Fruit fly (Drosophila melanogaster): Measurements from ENCODE around the gene Rsf1.

Rsf1 gene

dm6 chr2L:10303786-10304185, 40.4 kb upstream of the Rsf1 start, which contains the start of gene nmd (continued):
- TF ChIP-seq pros (GFP tag; optimal IDR thresholded peaks at IDR 0.05) (no peak), YL-1 (GFP tag; optimal IDR thresholded peaks at IDR 0.05) (peak; percentile 64), CG42726 (GFP tag; IDR thresholded peaks at IDR 0.05; ENCODE audit: partially characterized antibody) (no peak), ci (GFP tag; IDR thresholded peaks at IDR 0.05) (no peak), Rfx (GFP tag; IDR thresholded peaks at IDR 0.05) (peak; percentile 57), Ravus (GFP tag; IDR thresholded peaks at IDR 0.05) (no peak), nerfin-2 (GFP tag; IDR thresholded peaks at IDR 0.05; ENCODE audit: partially characterized antibody) (no peak), corto (GFP tag; optimal IDR thresholded peaks at IDR 0.05) (no peak), CG31224 (GFP tag; IDR thresholded peaks at IDR 0.05) (no peak), crp (GFP tag; optimal IDR thresholded peaks at IDR 0.05) (no peak), CTCF (GFP tag; optimal IDR thresholded peaks at IDR 0.05) (no peak), chif (GFP tag; optimal IDR thresholded peaks at IDR 0.05) (peak in 1 of 2 experiments; percentile 3), CG6654 (GFP tag; optimal IDR thresholded peaks at IDR 0.05) (no peak), CG11696 (GFP tag; IDR thresholded peaks at IDR 0.05) (no peak), dpn (GFP tag; optimal IDR thresholded peaks at IDR 0.05) (peak in 1 of 2 experiments; percentile 12), NfI (GFP tag; optimal IDR thresholded peaks at IDR 0.05) (peak; percentile 20), CG4282 (GFP tag; optimal IDR thresholded peaks at IDR 0.05) (no peak), lbe (GFP tag; optimal IDR thresholded peaks at IDR 0.05) (no peak), bowl (GFP tag; IDR thresholded peaks at IDR 0.05) (no peak), amos (GFP tag; IDR thresholded peaks at IDR 0.05; ENCODE audit: partially characterized antibody) (no peak; the same call in 1 of the 2 replicates), nerfin-1 (tag; optimal IDR thresholded peaks at IDR 0.05) (no peak), crol (GFP tag; IDR thresholded peaks at IDR 0.05) (no peak), CG12299 (tag; optimal IDR thresholded peaks at IDR 0.05) (no peak), CG11695 (GFP tag; IDR thresholded peaks at IDR 0.05) (no peak), sima (GFP tag; optimal IDR thresholded peaks at IDR 0.05) (no peak), CG14667 (GFP tag; IDR thresholded peaks at IDR 0.05) (no peak), cas (GFP tag; IDR thresholded peaks at IDR 0.05) (no peak), CG9817 (tag; optimal IDR thresholded peaks at IDR 0.05) (peak; percentile 16), fru (optimal IDR thresholded peaks at IDR 0.05) (no peak), usp (GFP tag; optimal IDR thresholded peaks at IDR 0.05) (no peak), Oli (tag; optimal IDR thresholded peaks at IDR 0.05) (no peak), run (tag; optimal IDR thresholded peaks at IDR 0.05) (no peak), CG30020 (tag; optimal IDR thresholded peaks at IDR 0.05) (peak; percentile 90), prd (optimal IDR thresholded peaks at IDR 0.05) (no peak), prd (GFP tag; IDR thresholded peaks at IDR 0.05) (peak; percentile 4; the same call in 1 of the 3 replicates), Bteb2 (GFP tag; optimal IDR thresholded peaks at IDR 0.05) (no peak), Gug (GFP tag; IDR thresholded peaks at IDR 0.05) (no peak), ham (GFP tag; IDR thresholded peaks at IDR 0.05) (no peak), cg (GFP tag; optimal IDR thresholded peaks at IDR 0.05) (peak; percentile 4), CG3407 (GFP tag; optimal IDR thresholded peaks at IDR 0.05) (no peak), CG12219 (GFP tag; optimal IDR thresholded peaks at IDR 0.05) (no peak), odd (GFP tag; optimal IDR thresholded peaks at IDR 0.05) (no peak), CG7745 (tag; optimal IDR thresholded peaks at IDR 0.05) (no peak), lov (optimal IDR thresholded peaks at IDR 0.05) (no peak), lov (GFP tag; IDR thresholded peaks at IDR 0.05) (no peak), CG2116 (GFP tag; optimal IDR thresholded peaks at IDR 0.05) (peak; percentile 92), CG4424 (GFP tag; optimal IDR thresholded peaks at IDR 0.05) (no peak), br (optimal IDR thresholded peaks at IDR 0.05) (no peak), Stat92E (GFP tag; optimal IDR thresholded peaks at IDR 0.05) (no peak), HLH54F (GFP tag; optimal IDR thresholded peaks at IDR 0.05) (no peak), CG11456 (GFP tag; IDR thresholded peaks at IDR 0.05) (no peak), Sin3A (optimal IDR thresholded peaks at IDR 0.05) (peak; percentile 35), bab2 (GFP tag; optimal IDR thresholded peaks at IDR 0.05) (no peak), CG15514 (GFP tag; optimal IDR thresholded peaks at IDR 0.05) (peak; percentile 82)

Measured in whole organism, embryonic.